Fruit fly (Drosophila melanogaster) whole organism: ENCODE results near the gene Wdr33.

ENCODE experiments used
- EcR ChIP-seq, 2 experiments: fragments of >200 bp; optimal IDR thresholded peaks; 2 replicates each; lab custom pipeline; 2017; ENCODE audit warnings: missing biosample characterization in 2 of 2, missing genetic modification characterization in 2 of 2, missing genetic modification reagents in 2 of 2
- psq ChIP-seq: fragments of >200 bp; optimal IDR thresholded peaks from 2 replicates; lab custom pipeline; 2017

DNA sequence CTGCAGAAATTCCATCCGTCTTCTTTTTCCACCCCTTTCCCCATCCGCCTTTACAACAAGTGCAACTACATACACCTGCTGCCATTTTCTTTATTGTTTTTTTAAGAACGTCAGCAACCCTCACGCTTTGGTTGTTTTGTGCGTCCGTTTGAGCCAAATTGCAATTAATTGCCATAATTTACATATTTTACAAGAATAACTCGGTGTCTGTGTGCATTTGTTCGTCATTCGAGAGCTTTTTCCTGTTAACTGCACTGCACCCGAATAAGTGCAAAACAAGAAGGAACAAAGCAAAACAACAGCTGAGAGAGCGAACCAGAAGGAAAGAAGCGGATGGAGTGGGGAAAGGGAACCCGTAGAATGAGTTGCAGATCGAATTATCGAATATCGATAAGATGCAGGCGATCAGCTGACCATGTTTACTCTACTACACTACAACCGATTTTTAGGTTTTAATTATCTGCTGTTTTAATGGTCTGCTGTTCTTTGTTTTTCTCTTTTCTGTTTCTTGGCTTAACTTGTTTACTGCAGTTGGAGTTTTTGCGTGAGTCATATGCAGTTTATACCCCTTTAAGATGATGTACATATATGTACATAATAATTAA is 10.3 kb downstream of the Wdr33 start:
- no peak for TF ChIP-seq psq (lab: Kevin White, UChicago)
- TF ChIP-seq EcR (GFP tag; optimal IDR thresholded peaks at IDR 0.05; lab: Kevin White, UChicago): no peak
